Worm (Caenorhabditis elegans): ENCODE measurements around the gene F15B9.10.

DNA sequence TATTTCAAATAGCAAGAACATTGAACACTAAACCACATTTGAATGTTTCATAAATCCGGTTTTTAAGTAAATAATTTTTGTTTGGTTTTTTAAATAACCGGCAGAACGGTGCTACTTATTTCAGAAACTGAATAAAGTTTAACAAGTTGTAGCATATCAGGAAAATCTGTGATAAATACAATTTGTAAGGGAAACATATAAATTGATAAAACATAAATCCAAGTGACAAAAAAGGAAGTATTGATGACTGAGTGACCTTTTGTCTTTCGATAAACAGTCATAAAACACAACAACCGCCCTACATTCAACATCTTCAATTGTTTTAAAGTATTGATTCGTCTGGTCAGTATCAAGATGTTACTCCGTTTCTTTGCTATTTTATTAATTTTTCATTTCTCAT is 13.5 kb downstream of the F15B9.10 start, which contains the start of gene far-5:
- no peak for TF ChIP-seq unc-86 (tag; optimal IDR thresholded peaks at IDR 0.05)
- no peak for TF ChIP-seq rnt-1 (tag; optimal IDR thresholded peaks at IDR 0.05)
- TF ChIP-seq elt-3 (tag; optimal IDR thresholded peaks at IDR 0.05): peak in 1 of 6 experiments; percentile 29
- TF ChIP-seq lsy-2 (tag; optimal IDR thresholded peaks at IDR 0.05): no peak
- TF ChIP-seq sup-37 (GFP tag; optimal IDR thresholded peaks at IDR 0.05): no peak
- no peak for TF ChIP-seq lin-15B (tag; optimal IDR thresholded peaks at IDR 0.05)
- no peak for TF ChIP-seq skn-1 (tag; optimal IDR thresholded peaks at IDR 0.05)
